Comparison of ENCODE assay signal across 1 fruit fly cellular context in the genomic region with DNA sequence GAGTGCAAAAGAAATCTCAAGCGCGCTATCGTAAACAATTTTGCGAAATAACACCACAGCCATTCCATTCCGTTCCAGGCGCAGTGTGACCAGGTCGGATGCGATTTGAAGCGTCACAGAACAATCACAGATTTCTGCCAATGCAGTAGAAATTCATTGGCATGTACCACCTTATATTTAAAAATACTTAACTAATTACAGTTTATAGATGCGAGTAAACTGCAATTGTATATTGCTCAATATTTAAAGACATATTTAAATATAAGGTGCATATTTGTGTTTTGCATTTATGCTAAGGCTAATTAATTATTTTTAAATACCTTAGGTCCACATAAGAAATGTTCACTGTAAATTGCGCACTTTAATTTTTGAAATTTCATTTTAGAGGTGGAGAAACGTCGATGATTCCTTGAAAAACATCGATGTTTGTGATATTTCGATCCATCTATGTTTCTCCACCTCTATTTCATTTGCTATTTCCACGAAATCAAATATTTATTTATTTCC.
TF ChIP-seq lines count a peak whose summit lies in the region.

A gene (minus strand): TSS at position 51 of the 507 bp plus-strand sequence.
A gene (plus strand): TSS at position 460 of the 507 bp plus-strand sequence.

TF ChIP-seq in whole organism, embryonic, 481 proteins besides CTCF, POLR2A, EP300 and RAD21 (continued from another document and continues in another):
- TF ChIP-seq CG8290 (GFP tag; optimal IDR thresholded peaks at IDR 0.05; lab: Kevin White, UChicago): peak; percentile 80
- peak; percentile 16 to 92 for TF ChIP-seq CG8290 (tag; optimal IDR thresholded peaks at IDR 0.05; lab: Kevin White, UChicago)
- TF ChIP-seq CG6765 (GFP tag; optimal IDR thresholded peaks at IDR 0.05; lab: Kevin White, UChicago): peak; percentile 85
- peak; percentile 88; the same call in 1 of the 2 replicates for TF ChIP-seq sim (GFP tag; IDR thresholded peaks at IDR 0.05; lab: Robert Waterston, UW)
- no peak for TF ChIP-seq hkb (optimal IDR thresholded peaks at IDR 0.05; lab: Kevin White, UChicago)
- TF ChIP-seq hkb (GFP tag; IDR thresholded peaks at IDR 0.05; lab: Robert Waterston, UW): peak; percentile 95
- TF ChIP-seq en (GFP tag; optimal IDR thresholded peaks at IDR 0.05; lab: Kevin White, UChicago): peak; percentile 46
- TF ChIP-seq sqz (GFP tag; optimal IDR thresholded peaks at IDR 0.05; lab: Kevin White, UChicago): peak; percentile 84
- no peak for TF ChIP-seq tna (GFP tag; IDR thresholded peaks at IDR 0.05; lab: Robert Waterston, UW; ENCODE audit: partially characterized antibody)
- peak; percentile 85 for TF ChIP-seq gsb (GFP tag; IDR thresholded peaks at IDR 0.05; lab: Robert Waterston, UW)
- TF ChIP-seq Ets97D (GFP tag; optimal IDR thresholded peaks at IDR 0.05; lab: Kevin White, UChicago): peak; percentile 52
- peak; percentile 96 for TF ChIP-seq CG6689 (GFP tag; IDR thresholded peaks at IDR 0.05; lab: Robert Waterston, UW)
- peak; percentile 85 for TF ChIP-seq CG30431 (GFP tag; optimal IDR thresholded peaks at IDR 0.05; lab: Kevin White, UChicago)
- TF ChIP-seq unpg (GFP tag; optimal IDR thresholded peaks at IDR 0.05; lab: Kevin White, UChicago): peak; percentile 97
- peak; percentile 95 for TF ChIP-seq tap (tag; optimal IDR thresholded peaks at IDR 0.05; lab: Kevin White, UChicago)
- peak; percentile 62 for TF ChIP-seq TFAM (GFP tag; optimal IDR thresholded peaks at IDR 0.05; lab: Kevin White, UChicago)
- peak; percentile 75 for TF ChIP-seq CG17802 (tag; optimal IDR thresholded peaks at IDR 0.05; lab: Kevin White, UChicago)
- TF ChIP-seq grn (GFP tag; optimal IDR thresholded peaks at IDR 0.05; lab: Kevin White, UChicago): no peak
- peak; percentile 20 for TF ChIP-seq pros (GFP tag; optimal IDR thresholded peaks at IDR 0.05; lab: Kevin White, UChicago)
- peak; percentile 90 for TF ChIP-seq Blimp-1 (GFP tag; optimal IDR thresholded peaks at IDR 0.05; lab: Kevin White, UChicago)
- peak; percentile 88 for TF ChIP-seq Usf (GFP tag; optimal IDR thresholded peaks at IDR 0.05; lab: Kevin White, UChicago)
- TF ChIP-seq CG34376 (GFP tag; optimal IDR thresholded peaks at IDR 0.05; lab: Kevin White, UChicago): peak; percentile 84
- TF ChIP-seq crp (GFP tag; optimal IDR thresholded peaks at IDR 0.05; lab: Kevin White, UChicago): peak in 1 of 2 experiments; percentile 60
- peak; percentile 79 for TF ChIP-seq Mad (GFP tag; optimal IDR thresholded peaks at IDR 0.05; lab: Kevin White, UChicago)
- TF ChIP-seq bab2 (GFP tag; optimal IDR thresholded peaks at IDR 0.05; lab: Kevin White, UChicago): peak; percentile 83
- TF ChIP-seq gro (GFP tag; optimal IDR thresholded peaks at IDR 0.05; lab: Kevin White, UChicago): peak; percentile 72
- TF ChIP-seq CG13775 (GFP tag; optimal IDR thresholded peaks at IDR 0.05; lab: Kevin White, UChicago): peak; percentile 93
- TF ChIP-seq Opbp (GFP tag; IDR thresholded peaks at IDR 0.05; lab: Robert Waterston, UW; ENCODE audit: partially characterized antibody): no peak
- TF ChIP-seq vnd (GFP tag; IDR thresholded peaks at IDR 0.05; lab: Robert Waterston, UW; ENCODE audit: partially characterized antibody): no peak
- peak; percentile 84 for TF ChIP-seq pnt (GFP tag; optimal IDR thresholded peaks at IDR 0.05; lab: Kevin White, UChicago)
- peak; percentile 93 for TF ChIP-seq ara (GFP tag; IDR thresholded peaks at IDR 0.05; lab: Robert Waterston, UW)
- TF ChIP-seq CG33213 (GFP tag; optimal IDR thresholded peaks at IDR 0.05; lab: Kevin White, UChicago): peak; percentile 50
- peak; percentile 92 for TF ChIP-seq run (tag; optimal IDR thresholded peaks at IDR 0.05; lab: Kevin White, UChicago)
- TF ChIP-seq Med (GFP tag; lab: Kevin White, UChicago): peak; percentile 96
- TF ChIP-seq lov (optimal IDR thresholded peaks at IDR 0.05; lab: Kevin White, UChicago): no peak
- peak; percentile 89 for TF ChIP-seq lov (GFP tag; IDR thresholded peaks at IDR 0.05; lab: Robert Waterston, UW)
- TF ChIP-seq CG11560 (tag; IDR thresholded peaks at IDR 0.05; lab: Robert Waterston, UW): peak; percentile 86
- TF ChIP-seq CG1647 (GFP tag; optimal IDR thresholded peaks at IDR 0.05; lab: Kevin White, UChicago): peak; percentile 63
- peak; percentile 92 for TF ChIP-seq seq (GFP tag; IDR thresholded peaks at IDR 0.05; lab: Robert Waterston, UW)
- peak; percentile 95 for TF ChIP-seq ind (GFP tag; optimal IDR thresholded peaks at IDR 0.05; lab: Kevin White, UChicago)
- TF ChIP-seq NC2α (GFP tag; optimal IDR thresholded peaks at IDR 0.05; lab: Kevin White, UChicago): peak; percentile 63
- peak; percentile 97 for TF ChIP-seq CG7839 (tag; optimal IDR thresholded peaks at IDR 0.05; lab: Kevin White, UChicago)
- TF ChIP-seq CG15011 (GFP tag; optimal IDR thresholded peaks at IDR 0.05; lab: Kevin White, UChicago): peak; percentile 88
- TF ChIP-seq CG11247 (GFP tag; IDR thresholded peaks at IDR 0.05; lab: Robert Waterston, UW): peak; percentile 94
- TF ChIP-seq Xbp1 (GFP tag; optimal IDR thresholded peaks at IDR 0.05; lab: Kevin White, UChicago): peak; percentile 94
- peak; percentile 93 for TF ChIP-seq ken (GFP tag; IDR thresholded peaks at IDR 0.05; lab: Robert Waterston, UW)
- TF ChIP-seq shn (GFP tag; optimal IDR thresholded peaks at IDR 0.05; lab: Kevin White, UChicago): peak; percentile 65
- TF ChIP-seq D (optimal IDR thresholded peaks at IDR 0.05; lab: Kevin White, UChicago): no peak
- peak; percentile 80 for TF ChIP-seq D (GFP tag; optimal IDR thresholded peaks at IDR 0.05; lab: Kevin White, UChicago)
- peak; percentile 82; the same call in 2 of the 3 replicates for TF ChIP-seq jigr1 (GFP tag; IDR thresholded peaks at IDR 0.05; lab: Robert Waterston, UW)
- peak; percentile 96 for TF ChIP-seq CG32532 (GFP tag; IDR thresholded peaks at IDR 0.05; lab: Robert Waterston, UW)
- TF ChIP-seq CG10209 (GFP tag; optimal IDR thresholded peaks at IDR 0.05; lab: Kevin White, UChicago): peak; percentile 92
- TF ChIP-seq fd3F (GFP tag; optimal IDR thresholded peaks at IDR 0.05; lab: Kevin White, UChicago): peak; percentile 96
- TF ChIP-seq Sox100B (GFP tag; optimal IDR thresholded peaks at IDR 0.05; lab: Kevin White, UChicago): peak; percentile 89
- TF ChIP-seq gcm2 (GFP tag; optimal IDR thresholded peaks at IDR 0.05; lab: Kevin White, UChicago): peak; percentile 57
- peak; percentile 97 for TF ChIP-seq CG9817 (tag; optimal IDR thresholded peaks at IDR 0.05; lab: Kevin White, UChicago)
- peak; percentile 95 for TF ChIP-seq lilli (GFP tag; optimal IDR thresholded peaks at IDR 0.05; lab: Kevin White, UChicago)
- peak; percentile 74 for TF ChIP-seq sima (GFP tag; optimal IDR thresholded peaks at IDR 0.05; lab: Kevin White, UChicago)
- TF ChIP-seq CG9609 (GFP tag; optimal IDR thresholded peaks at IDR 0.05; lab: Kevin White, UChicago): peak; percentile 80
- peak; percentile 95 for TF ChIP-seq Aef1 (GFP tag; IDR thresholded peaks at IDR 0.05; lab: Robert Waterston, UW)
- peak; percentile 94 for TF ChIP-seq Chrac-16 (GFP tag; optimal IDR thresholded peaks at IDR 0.05; lab: Kevin White, UChicago)
- peak; percentile 80 for TF ChIP-seq CG2875 (GFP tag; optimal IDR thresholded peaks at IDR 0.05; lab: Kevin White, UChicago)
- TF ChIP-seq fd102C (GFP tag; optimal IDR thresholded peaks at IDR 0.05; lab: Kevin White, UChicago): peak; percentile 52
- TF ChIP-seq Drgx (GFP tag; IDR thresholded peaks at IDR 0.05; lab: Robert Waterston, UW): peak; percentile 94
- TF ChIP-seq dysf (GFP tag; IDR thresholded peaks at IDR 0.05; lab: Robert Waterston, UW): peak; percentile 97
- TF ChIP-seq CG2202 (tag; optimal IDR thresholded peaks at IDR 0.05; lab: Kevin White, UChicago): peak; percentile 80
- TF ChIP-seq CG15514 (GFP tag; optimal IDR thresholded peaks at IDR 0.05; lab: Kevin White, UChicago): peak; percentile 85
- TF ChIP-seq CG3065 (GFP tag; optimal IDR thresholded peaks at IDR 0.05; lab: Kevin White, UChicago): peak; percentile 65
- TF ChIP-seq phol (tag; optimal IDR thresholded peaks at IDR 0.05; lab: Kevin White, UChicago): peak; percentile 95
- peak; percentile 92 for TF ChIP-seq ci (GFP tag; IDR thresholded peaks at IDR 0.05; lab: Robert Waterston, UW)
- peak; percentile 92 for TF ChIP-seq CG17328 (GFP tag; IDR thresholded peaks at IDR 0.05; lab: Robert Waterston, UW)
- peak; percentile 83 for TF ChIP-seq mirr (GFP tag; optimal IDR thresholded peaks at IDR 0.05; lab: Kevin White, UChicago)
- TF ChIP-seq dan (GFP tag; IDR thresholded peaks at IDR 0.05; lab: Robert Waterston, UW): peak; percentile 83
- TF ChIP-seq z (GFP tag; IDR thresholded peaks at IDR 0.05; lab: Robert Waterston, UW): no peak
- TF ChIP-seq sisA (GFP tag; IDR thresholded peaks at IDR 0.05; lab: Robert Waterston, UW): peak; percentile 95
- peak; percentile 92 for TF ChIP-seq salm (tag; optimal IDR thresholded peaks at IDR 0.05; lab: Kevin White, UChicago)
- peak; percentile 95 for TF ChIP-seq CG3281 (GFP tag; optimal IDR thresholded peaks at IDR 0.05; lab: Kevin White, UChicago)
- peak; percentile 61 for TF ChIP-seq pzg (GFP tag; optimal IDR thresholded peaks at IDR 0.05; lab: Kevin White, UChicago)
- peak; percentile 92 for TF ChIP-seq CG12155 (GFP tag; optimal IDR thresholded peaks at IDR 0.05; lab: Kevin White, UChicago)
- TF ChIP-seq CG17912 (GFP tag; optimal IDR thresholded peaks at IDR 0.05; lab: Kevin White, UChicago): peak; percentile 82
- peak; percentile 92 for TF ChIP-seq Gug (GFP tag; IDR thresholded peaks at IDR 0.05; lab: Robert Waterston, UW)
- TF ChIP-seq emc (GFP tag; optimal IDR thresholded peaks at IDR 0.05; lab: Kevin White, UChicago): peak; percentile 40
- peak; percentile 93 for TF ChIP-seq CG10147 (GFP tag; optimal IDR thresholded peaks at IDR 0.05; lab: Kevin White, UChicago)
- TF ChIP-seq Trl (optimal IDR thresholded peaks at IDR 0.05; lab: Kevin White, UChicago): no peak
- TF ChIP-seq Trl (GFP tag; optimal IDR thresholded peaks at IDR 0.05; lab: Kevin White, UChicago): peak; percentile 79
- TF ChIP-seq wdn (GFP tag; IDR thresholded peaks at IDR 0.05; lab: Robert Waterston, UW): peak; percentile 90
- peak; percentile 88 for TF ChIP-seq wor (GFP tag; IDR thresholded peaks at IDR 0.05; lab: Robert Waterston, UW)
- TF ChIP-seq Hr51 (GFP tag; optimal IDR thresholded peaks at IDR 0.05; lab: Kevin White, UChicago): peak; percentile 84 to 97
- peak; percentile 93 for TF ChIP-seq NfI (GFP tag; optimal IDR thresholded peaks at IDR 0.05; lab: Kevin White, UChicago)
- TF ChIP-seq gsb-n (tag; optimal IDR thresholded peaks at IDR 0.05; lab: Kevin White, UChicago): peak; percentile 93
- peak; percentile 86 for TF ChIP-seq CG5245 (GFP tag; optimal IDR thresholded peaks at IDR 0.05; lab: Kevin White, UChicago)
- TF ChIP-seq Mrtf (GFP tag; IDR thresholded peaks at IDR 0.05; lab: Robert Waterston, UW): peak; percentile 90
- peak; percentile 77 for TF ChIP-seq CG18011 (GFP tag; optimal IDR thresholded peaks at IDR 0.05; lab: Kevin White, UChicago)
- peak; percentile 71 for TF ChIP-seq CG3838 (GFP tag; optimal IDR thresholded peaks at IDR 0.05; lab: Kevin White, UChicago)
- TF ChIP-seq Lim3 (GFP tag; IDR thresholded peaks at IDR 0.05; lab: Robert Waterston, UW): peak; percentile 60
- TF ChIP-seq br (optimal IDR thresholded peaks at IDR 0.05; lab: Kevin White, UChicago): no peak
- peak; percentile 95 for TF ChIP-seq ranshi (GFP tag; IDR thresholded peaks at IDR 0.05; lab: Robert Waterston, UW)
- peak; percentile 95 for TF ChIP-seq sob (GFP tag; IDR thresholded peaks at IDR 0.05; lab: Robert Waterston, UW)
- no peak for TF ChIP-seq yki (optimal IDR thresholded peaks at IDR 0.05; lab: Kevin White, UChicago)
- TF ChIP-seq HHEX (GFP tag; optimal IDR thresholded peaks at IDR 0.05; lab: Kevin White, UChicago): peak; percentile 90
- TF ChIP-seq CG30403 (GFP tag; optimal IDR thresholded peaks at IDR 0.05; lab: Kevin White, UChicago): peak; percentile 95
- peak; percentile 91 for TF ChIP-seq NFAT (GFP tag; IDR thresholded peaks at IDR 0.05; lab: Robert Waterston, UW)
- TF ChIP-seq trem (tag; optimal IDR thresholded peaks at IDR 0.05; lab: Kevin White, UChicago): peak; percentile 94
- peak; percentile 85 for TF ChIP-seq Asciz (GFP tag; optimal IDR thresholded peaks at IDR 0.05; lab: Kevin White, UChicago)
- TF ChIP-seq Bteb2 (GFP tag; optimal IDR thresholded peaks at IDR 0.05; lab: Kevin White, UChicago): peak; percentile 90
- TF ChIP-seq scrt (GFP tag; optimal IDR thresholded peaks at IDR 0.05; lab: Kevin White, UChicago): no peak
- TF ChIP-seq dm (GFP tag; optimal IDR thresholded peaks at IDR 0.05; lab: Kevin White, UChicago): peak; percentile 61
- TF ChIP-seq MBD-R2 (GFP tag; IDR thresholded peaks at IDR 0.05; lab: Robert Waterston, UW): peak; percentile 89
- peak; percentile 64 for TF ChIP-seq CG9797 (GFP tag; optimal IDR thresholded peaks at IDR 0.05; lab: Kevin White, UChicago)
- no peak for TF ChIP-seq sna (GFP tag; IDR thresholded peaks at IDR 0.05; lab: Robert Waterston, UW; ENCODE audit: partially characterized antibody)
- TF ChIP-seq Hand (GFP tag; optimal IDR thresholded peaks at IDR 0.05; lab: Kevin White, UChicago): peak; percentile 80
- peak; percentile 93 for TF ChIP-seq CG1602 (GFP tag; optimal IDR thresholded peaks at IDR 0.05; lab: Kevin White, UChicago)
- TF ChIP-seq CG4424 (GFP tag; optimal IDR thresholded peaks at IDR 0.05; lab: Kevin White, UChicago): peak; percentile 89
- peak; percentile 76 for TF ChIP-seq slp2 (GFP tag; optimal IDR thresholded peaks at IDR 0.05; lab: Kevin White, UChicago)
- peak; percentile 92 for TF ChIP-seq Max (GFP tag; optimal IDR thresholded peaks at IDR 0.05; lab: Kevin White, UChicago)
- TF ChIP-seq tio (GFP tag; optimal IDR thresholded peaks at IDR 0.05; lab: Kevin White, UChicago): peak; percentile 92
- TF ChIP-seq Myb (GFP tag; optimal IDR thresholded peaks at IDR 0.05; lab: Kevin White, UChicago): peak; percentile 62
- TF ChIP-seq CG12219 (GFP tag; optimal IDR thresholded peaks at IDR 0.05; lab: Kevin White, UChicago): peak; percentile 87
- TF ChIP-seq CoRest (tag; optimal IDR thresholded peaks at IDR 0.05; lab: Kevin White, UChicago): peak; percentile 98
- peak; percentile 86 for TF ChIP-seq CG31388 (GFP tag; optimal IDR thresholded peaks at IDR 0.05; lab: Kevin White, UChicago)
- peak; percentile 44; the same call in 1 of the 3 replicates for TF ChIP-seq sr (GFP tag; IDR thresholded peaks at IDR 0.05; lab: Robert Waterston, UW)
- peak; percentile 80 for TF ChIP-seq vfl (GFP tag; optimal IDR thresholded peaks at IDR 0.05; lab: Kevin White, UChicago)
- TF ChIP-seq CG12391 (tag; optimal IDR thresholded peaks at IDR 0.05; lab: Kevin White, UChicago): peak; percentile 95
- TF ChIP-seq pho (GFP tag; optimal IDR thresholded peaks at IDR 0.05; lab: Kevin White, UChicago): peak; percentile 89
- TF ChIP-seq CG12769 (tag; optimal IDR thresholded peaks at IDR 0.05; lab: Kevin White, UChicago): peak; percentile 96
- TF ChIP-seq Spps (tag; optimal IDR thresholded peaks at IDR 0.05; lab: Kevin White, UChicago): peak; percentile 84
